Fruit fly (Drosophila melanogaster): ENCODE results near the gene Ahcy.

Ahcy gene

DNA sequence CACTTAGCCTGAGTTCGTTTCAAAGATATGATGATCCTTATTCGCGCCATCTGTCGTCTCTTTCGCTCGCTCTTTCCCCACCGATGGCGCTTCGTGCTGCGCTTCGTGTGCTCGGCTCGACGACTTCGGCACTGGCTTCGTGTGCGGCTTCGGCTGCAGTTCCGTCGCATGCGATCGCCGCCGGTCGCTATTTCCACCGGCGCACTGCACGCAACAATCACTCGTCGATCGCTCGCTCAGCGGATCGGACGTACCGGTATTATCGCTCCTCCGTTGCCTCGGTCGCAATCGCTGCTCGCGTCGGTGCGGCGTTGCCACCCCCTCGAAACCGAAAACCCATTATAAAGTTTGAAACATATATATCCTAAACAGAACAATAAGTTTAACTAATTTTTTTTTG is 48.7 kb downstream of the Ahcy start (continued):
- TF ChIP-seq CG7963 (GFP tag; IDR thresholded peaks at IDR 0.05; ENCODE audit: partially characterized antibody), result no peak
- peak; percentile 8 for TF ChIP-seq CG13424 (tag; optimal IDR thresholded peaks at IDR 0.05)
- no peak for TF ChIP-seq CG1529 (GFP tag; optimal IDR thresholded peaks at IDR 0.05)
- 0 out of 2 replicates have a peak, but pooled peaks have one; percentile 8 for TF ChIP-seq Ada2b (GFP tag; IDR thresholded peaks at IDR 0.05)
- TF ChIP-seq CG17802 (tag; optimal IDR thresholded peaks at IDR 0.05), result no peak
- no peak for TF ChIP-seq tup (GFP tag; optimal IDR thresholded peaks at IDR 0.05)
- no peak for TF ChIP-seq nerfin-2 (GFP tag; IDR thresholded peaks at IDR 0.05; ENCODE audit: partially characterized antibody)
- no peak for TF ChIP-seq CHES-1-like (GFP tag; optimal IDR thresholded peaks at IDR 0.05)
- no peak for TF ChIP-seq caup (GFP tag; optimal IDR thresholded peaks at IDR 0.05; ENCODE audit: severe bottlenecking)
- TF ChIP-seq CG43689 (GFP tag; IDR thresholded peaks at IDR 0.05), result no peak
- no peak for TF ChIP-seq CG30020 (tag; optimal IDR thresholded peaks at IDR 0.05)
- no peak for TF ChIP-seq ERR (GFP tag; optimal IDR thresholded peaks at IDR 0.05)
- TF ChIP-seq CG11504 (tag; optimal IDR thresholded peaks at IDR 0.05), result peak; percentile 19
- no peak for TF ChIP-seq sisA (GFP tag; IDR thresholded peaks at IDR 0.05)
- peak; percentile 7 for TF ChIP-seq Camta (GFP tag; optimal IDR thresholded peaks at IDR 0.05)
- TF ChIP-seq Side (GFP tag; optimal IDR thresholded peaks at IDR 0.05), result no peak
- no peak for TF ChIP-seq ftz-f1 (GFP tag; optimal IDR thresholded peaks at IDR 0.05)
- TF ChIP-seq br (optimal IDR thresholded peaks at IDR 0.05), result no peak
- no peak for TF ChIP-seq CG18476 (GFP tag; optimal IDR thresholded peaks at IDR 0.05)
- peak; percentile 13 for TF ChIP-seq CG33213 (GFP tag; optimal IDR thresholded peaks at IDR 0.05)
- TF ChIP-seq D19B (GFP tag; optimal IDR thresholded peaks at IDR 0.05), result no peak
- TF ChIP-seq CG10321 (GFP tag; IDR thresholded peaks at IDR 0.05), result no peak
- TF ChIP-seq CG4730 (GFP tag; IDR thresholded peaks at IDR 0.05), result no peak
- no peak for TF ChIP-seq CG17186 (GFP tag; optimal IDR thresholded peaks at IDR 0.05)
- TF ChIP-seq CG7987 (GFP tag; optimal IDR thresholded peaks at IDR 0.05), result no peak
- TF ChIP-seq Eip74EF (GFP tag; optimal IDR thresholded peaks at IDR 0.05), result no peak
- no peak for TF ChIP-seq CG2116 (GFP tag; optimal IDR thresholded peaks at IDR 0.05)
- TF ChIP-seq schlank (tag; optimal IDR thresholded peaks at IDR 0.05), result no peak
- TF ChIP-seq CG18599 (GFP tag; optimal IDR thresholded peaks at IDR 0.05), result peak; percentile 8
- TF ChIP-seq h (optimal IDR thresholded peaks at IDR 0.05), result no peak
- TF ChIP-seq CG11456 (GFP tag; IDR thresholded peaks at IDR 0.05), result peak; percentile 73; the same call in 1 of the 3 replicates
- TF ChIP-seq Taf1 (GFP tag; IDR thresholded peaks at IDR 0.05), result no peak
- no peak for TF ChIP-seq CG30403 (GFP tag; optimal IDR thresholded peaks at IDR 0.05)
- TF ChIP-seq CG17385 (GFP tag; optimal IDR thresholded peaks at IDR 0.05), result no peak
- no peak for TF ChIP-seq slp2 (GFP tag; optimal IDR thresholded peaks at IDR 0.05)
- no peak for TF ChIP-seq CG17361 (GFP tag; IDR thresholded peaks at IDR 0.05)
- TF ChIP-seq CG13624 (GFP tag; optimal IDR thresholded peaks at IDR 0.05), result no peak
- peak; percentile 7 for TF ChIP-seq CG7271 (tag; optimal IDR thresholded peaks at IDR 0.05)
- TF ChIP-seq mam (GFP tag; optimal IDR thresholded peaks at IDR 0.05), result no peak
- TF ChIP-seq H15 (GFP tag; IDR thresholded peaks at IDR 0.05), result no peak
- no peak for TF ChIP-seq en (GFP tag; optimal IDR thresholded peaks at IDR 0.05)
- no peak for TF ChIP-seq lov (optimal IDR thresholded peaks at IDR 0.05)
- 0 out of 3 replicates have a peak, but pooled peaks have one; percentile 40 for TF ChIP-seq lov (GFP tag; IDR thresholded peaks at IDR 0.05)
- peak; percentile 11 for TF ChIP-seq Nf-YC (tag; optimal IDR thresholded peaks at IDR 0.05)
- no peak for TF ChIP-seq HLH4C (GFP tag; IDR thresholded peaks at IDR 0.05; ENCODE audit: partially characterized antibody)
- no peak for TF ChIP-seq Optix (GFP tag; IDR thresholded peaks at IDR 0.05)
- TF ChIP-seq psq (GFP tag; optimal IDR thresholded peaks at IDR 0.05), result no peak
- peak; percentile 11 for TF ChIP-seq grau (tag; optimal IDR thresholded peaks at IDR 0.05)
- TF ChIP-seq wor (GFP tag; IDR thresholded peaks at IDR 0.05), result no peak
- no peak for TF ChIP-seq abd-A (tag; optimal IDR thresholded peaks at IDR 0.05)
- TF ChIP-seq HLH3B (GFP tag; IDR thresholded peaks at IDR 0.05), result no peak
- no peak for TF ChIP-seq phol (tag; optimal IDR thresholded peaks at IDR 0.05)
